Fruit fly (Drosophila melanogaster): ENCODE data around the gene Krn.

Krn gene

DNA sequence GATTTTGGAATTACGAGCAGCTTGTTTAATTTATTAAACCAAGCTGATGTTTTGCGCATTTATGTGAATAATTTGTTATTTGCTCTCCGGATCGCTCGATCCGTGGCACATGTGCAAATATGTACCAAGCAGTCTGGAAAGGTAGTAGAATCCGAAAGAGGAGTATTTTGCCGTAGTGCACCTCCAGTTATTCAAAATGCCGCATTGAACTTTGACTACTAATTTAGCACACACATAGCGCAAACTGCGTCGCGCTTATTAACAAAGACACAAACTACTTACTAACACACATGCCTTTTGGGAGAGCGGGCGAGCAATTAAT lies 5.1 kb upstream of the Krn start (continued):
- TF ChIP-seq slp2 (GFP tag; optimal IDR thresholded peaks at IDR 0.05) (no peak), bcd (GFP tag; optimal IDR thresholded peaks at IDR 0.05) (peak; percentile 13), CG10959 (GFP tag; IDR thresholded peaks at IDR 0.05) (no peak), dpn (GFP tag; optimal IDR thresholded peaks at IDR 0.05) (peak in 1 of 2 experiments; percentile 34), dmrt99B (tag; optimal IDR thresholded peaks at IDR 0.05) (no peak), Hmx (GFP tag; optimal IDR thresholded peaks at IDR 0.05) (no peak), CG4424 (GFP tag; optimal IDR thresholded peaks at IDR 0.05) (peak; percentile 18), CG6765 (GFP tag; optimal IDR thresholded peaks at IDR 0.05) (peak; percentile 76), NC2α (GFP tag; optimal IDR thresholded peaks at IDR 0.05) (no peak), cg (GFP tag; optimal IDR thresholded peaks at IDR 0.05) (no peak), CG9437 (GFP tag; optimal IDR thresholded peaks at IDR 0.05) (no peak), CG6272 (GFP tag; IDR thresholded peaks at IDR 0.05) (no peak), CG1233 (GFP tag; optimal IDR thresholded peaks at IDR 0.05) (no peak), CG10147 (GFP tag; optimal IDR thresholded peaks at IDR 0.05) (no peak), trem (tag; optimal IDR thresholded peaks at IDR 0.05) (no peak), Sox102F (GFP tag; optimal IDR thresholded peaks at IDR 0.05) (no peak), eve (GFP tag; optimal IDR thresholded peaks at IDR 0.05) (peak in 1 of 2 experiments; percentile 29), CG13624 (GFP tag; optimal IDR thresholded peaks at IDR 0.05) (peak; percentile 81), esg (GFP tag; conservative IDR thresholded peaks at IDR 0.05) (no peak), CG30431 (GFP tag; optimal IDR thresholded peaks at IDR 0.05) (no peak), CG16813 (GFP tag; IDR thresholded peaks at IDR 0.05; ENCODE audit: partially characterized antibody) (no peak), CG17912 (GFP tag; optimal IDR thresholded peaks at IDR 0.05) (no peak), kni (GFP tag; optimal IDR thresholded peaks at IDR 0.05) (no peak), z (GFP tag; IDR thresholded peaks at IDR 0.05) (0 out of 3 replicates have a peak, but pooled peaks have one; percentile 26), bowl (GFP tag; IDR thresholded peaks at IDR 0.05) (no peak), br (optimal IDR thresholded peaks at IDR 0.05) (no peak), Ets97D (GFP tag; optimal IDR thresholded peaks at IDR 0.05) (no peak), ranshi (GFP tag; IDR thresholded peaks at IDR 0.05) (no peak), Hand (GFP tag; optimal IDR thresholded peaks at IDR 0.05) (peak; percentile 25), CG13287 (GFP tag; IDR thresholded peaks at IDR 0.05; ENCODE audit: partially characterized antibody) (no peak), wek (GFP tag; optimal IDR thresholded peaks at IDR 0.05) (peak; percentile 4), insv (GFP tag; optimal IDR thresholded peaks at IDR 0.05) (no peak), kah (GFP tag; optimal IDR thresholded peaks at IDR 0.05) (no peak), bsh (GFP tag; optimal IDR thresholded peaks at IDR 0.05) (no peak), CG10209 (GFP tag; optimal IDR thresholded peaks at IDR 0.05) (peak; percentile 33), disco-r (GFP tag; optimal IDR thresholded peaks at IDR 0.05) (no peak), Atf6 (GFP tag; IDR thresholded peaks at IDR 0.05) (peak; percentile 68; the same call in 1 of the 2 replicates), CG8765 (GFP tag; IDR thresholded peaks at IDR 0.05) (no peak), aop (GFP tag; IDR thresholded peaks at IDR 0.05) (no peak), Poxn (GFP tag; IDR thresholded peaks at IDR 0.05) (no peak), Sry-δ (GFP tag; optimal IDR thresholded peaks at IDR 0.05) (no peak), CG14965 (GFP tag; optimal IDR thresholded peaks at IDR 0.05; ENCODE audit: borderline replicate concordance) (no peak), YL-1 (GFP tag; optimal IDR thresholded peaks at IDR 0.05) (peak; percentile 15), seq (GFP tag; IDR thresholded peaks at IDR 0.05) (peak; percentile 55; the same call in 1 of the 2 replicates), Trl (optimal IDR thresholded peaks at IDR 0.05) (peak in 1 of 2 experiments; percentile 35), Trl (GFP tag; optimal IDR thresholded peaks at IDR 0.05) (peak; percentile 21), CG7357 (GFP tag; IDR thresholded peaks at IDR 0.05) (no peak), ATbp (GFP tag; optimal IDR thresholded peaks at IDR 0.05) (no peak), CG2129 (GFP tag; IDR thresholded peaks at IDR 0.05; ENCODE audit: partially characterized antibody) (no peak), Bteb2 (GFP tag; optimal IDR thresholded peaks at IDR 0.05) (peak; percentile 33), Sox100B (GFP tag; optimal IDR thresholded peaks at IDR 0.05) (no peak), Drgx (GFP tag; IDR thresholded peaks at IDR 0.05) (no peak), Nf-YA (GFP tag; IDR thresholded peaks at IDR 0.05) (no peak)

Measured in whole organism, embryonic.